Worm (Caenorhabditis elegans): ENCODE results near the gene C35A5.5.

C35A5.5 gene

DNA sequence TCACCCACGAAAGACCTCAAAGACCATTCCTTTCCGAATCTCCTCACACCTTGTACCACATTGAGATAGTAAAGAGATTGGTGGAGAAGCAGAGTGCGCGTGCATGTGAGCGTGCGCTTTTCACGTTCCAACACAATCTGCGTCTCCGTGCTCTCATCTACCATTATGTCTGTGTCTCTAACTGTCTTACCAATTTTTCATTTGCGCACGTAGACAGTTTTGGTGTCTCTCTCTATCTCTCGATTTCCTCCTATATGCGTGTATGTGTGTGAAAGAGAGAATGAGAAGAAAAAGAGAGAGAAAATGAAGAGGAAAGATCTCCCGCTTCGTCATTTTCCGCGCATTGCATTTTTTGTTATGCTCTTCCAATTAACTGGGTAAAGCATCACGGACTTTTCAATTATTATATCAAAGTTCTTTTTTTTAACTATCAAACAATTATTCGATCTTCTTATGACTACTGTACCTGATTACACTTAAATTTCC, 39.0 kb upstream of the C35A5.5 start:
- TF ChIP-seq ceh-13 (GFP tag; optimal IDR thresholded peaks at IDR 0.05) (no peak), hmg-4 (GFP tag; optimal IDR thresholded peaks at IDR 0.05) (peak; percentile 55), aly-1 (tag; optimal IDR thresholded peaks at IDR 0.05) (no peak), ets-7 (tag; optimal IDR thresholded peaks at IDR 0.05) (no peak), F13C5.2 (tag; optimal IDR thresholded peaks at IDR 0.05) (peak; percentile 14)

DNA sequence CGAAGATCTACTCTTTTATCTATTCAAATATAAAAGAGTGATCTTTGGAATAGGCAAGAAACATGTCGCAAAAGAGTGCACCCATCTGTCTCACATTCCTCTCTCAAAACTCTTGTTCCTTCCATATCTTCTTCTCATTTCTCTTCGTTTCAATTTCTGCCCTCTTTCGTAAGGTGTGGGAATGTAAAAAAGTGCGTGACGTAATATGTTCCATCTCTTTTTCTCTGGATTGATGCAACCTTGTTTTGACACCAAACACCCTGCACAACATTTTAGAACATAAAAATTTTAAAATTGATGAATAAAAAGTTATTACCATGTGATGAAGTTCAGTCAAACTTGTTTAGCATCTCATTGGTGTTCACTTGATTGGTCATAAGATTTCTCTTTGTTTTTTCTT, 38.5 kb upstream of the C35A5.5 start:
- no peak for TF ChIP-seq B0310.2 (tag; optimal IDR thresholded peaks at IDR 0.05)
- TF ChIP-seq aly-1 (tag; optimal IDR thresholded peaks at IDR 0.05): no peak
- no peak for TF ChIP-seq pes-1 (GFP tag; IDR thresholded peaks at IDR 0.05)
- no peak for TF ChIP-seq ceh-13 (GFP tag; optimal IDR thresholded peaks at IDR 0.05)
- no peak for TF ChIP-seq ets-7 (tag; optimal IDR thresholded peaks at IDR 0.05)
- TF ChIP-seq flt-1 (GFP tag; IDR thresholded peaks at IDR 0.05): no peak
- TF ChIP-seq sea-1 (GFP tag; conservative IDR thresholded peaks at IDR 0.05): no peak
- TF ChIP-seq tbx-11 (GFP tag; IDR thresholded peaks at IDR 0.05): no peak
- TF ChIP-seq hmbx-1 (tag; optimal IDR thresholded peaks at IDR 0.05): no peak
- no peak for TF ChIP-seq hnd-1 (tag; optimal IDR thresholded peaks at IDR 0.05)
- no peak for TF ChIP-seq F13C5.2 (tag; optimal IDR thresholded peaks at IDR 0.05)
- TF ChIP-seq tra-4 (tag; optimal IDR thresholded peaks at IDR 0.05): no peak
- no peak for TF ChIP-seq ceh-36 (tag; optimal IDR thresholded peaks at IDR 0.05)
- no peak for TF ChIP-seq hmg-4 (GFP tag; optimal IDR thresholded peaks at IDR 0.05)
- no peak for TF ChIP-seq scrt-1 (GFP tag; IDR thresholded peaks at IDR 0.05)
- TF ChIP-seq tbx-37 (GFP tag; conservative IDR thresholded peaks at IDR 0.05): no peak
- TF ChIP-seq ama-1 (optimal IDR thresholded peaks at IDR 0.05): no peak

DNA sequence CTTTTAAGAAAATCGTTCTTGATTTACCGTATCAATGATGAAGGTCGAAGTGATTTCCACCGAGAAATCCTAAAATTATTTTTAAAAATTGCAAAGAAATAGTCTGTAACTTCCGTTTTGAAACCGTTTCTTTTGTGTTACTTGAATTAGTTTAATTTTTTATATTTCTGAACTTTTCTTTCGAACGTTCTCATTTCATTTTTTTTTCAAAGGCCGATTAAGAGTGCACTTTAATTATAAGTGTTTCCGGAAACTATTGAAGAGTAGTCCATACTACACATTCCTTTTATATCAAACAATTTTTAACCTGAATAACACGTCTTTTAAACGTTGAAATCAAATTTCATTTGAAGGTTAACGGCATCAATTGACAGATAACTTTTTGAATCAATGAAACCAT, 38.0 kb upstream of the C35A5.5 start:
- TF ChIP-seq ets-7 (tag; optimal IDR thresholded peaks at IDR 0.05) (no peak), tra-4 (tag; optimal IDR thresholded peaks at IDR 0.05) (no peak), ceh-36 (tag; optimal IDR thresholded peaks at IDR 0.05) (no peak), ceh-13 (GFP tag; optimal IDR thresholded peaks at IDR 0.05) (no peak), hmbx-1 (tag; optimal IDR thresholded peaks at IDR 0.05) (no peak), scrt-1 (GFP tag; IDR thresholded peaks at IDR 0.05) (no peak), pes-1 (GFP tag; IDR thresholded peaks at IDR 0.05) (no peak), tbx-37 (GFP tag; conservative IDR thresholded peaks at IDR 0.05) (no peak), hnd-1 (tag; optimal IDR thresholded peaks at IDR 0.05) (no peak), aly-1 (tag; optimal IDR thresholded peaks at IDR 0.05) (no peak)

DNA sequence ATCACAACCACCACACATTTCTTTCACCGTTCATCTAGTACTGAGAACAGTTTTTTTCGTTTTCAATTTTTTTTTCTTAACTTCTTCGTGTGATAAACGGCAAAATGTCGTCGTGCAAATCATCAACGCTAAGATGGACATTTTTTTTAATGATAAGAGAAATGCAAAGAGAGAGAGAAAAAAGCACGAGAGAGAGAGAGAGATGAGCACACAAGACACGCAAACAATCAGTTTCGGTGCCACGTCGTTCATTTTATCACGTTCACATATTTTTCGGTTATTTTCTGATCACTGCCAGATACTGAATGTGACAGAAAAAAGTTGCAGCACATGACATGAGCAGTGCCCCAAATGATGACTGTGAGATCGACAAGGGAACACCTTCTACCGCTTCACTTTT, 37.5 kb upstream of the C35A5.5 start, which contains the start of gene egl-9:
Gene egl-9, plus strand, starts transcription at position 328 of the 400 bp plus-strand sequence.
- TF ChIP-seq pes-1 (GFP tag; IDR thresholded peaks at IDR 0.05) (no peak), scrt-1 (GFP tag; IDR thresholded peaks at IDR 0.05) (no peak), F13C5.2 (tag; optimal IDR thresholded peaks at IDR 0.05) (no peak), aly-1 (tag; optimal IDR thresholded peaks at IDR 0.05) (no peak), B0310.2 (tag; optimal IDR thresholded peaks at IDR 0.05) (no peak), ceh-13 (GFP tag; optimal IDR thresholded peaks at IDR 0.05) (no peak), sea-1 (GFP tag; conservative IDR thresholded peaks at IDR 0.05) (no peak), hmg-4 (GFP tag; optimal IDR thresholded peaks at IDR 0.05) (no peak), tra-4 (tag; optimal IDR thresholded peaks at IDR 0.05) (no peak), ceh-36 (tag; optimal IDR thresholded peaks at IDR 0.05) (no peak), hmbx-1 (tag; optimal IDR thresholded peaks at IDR 0.05) (no peak), ets-7 (tag; optimal IDR thresholded peaks at IDR 0.05) (no peak), ama-1 (optimal IDR thresholded peaks at IDR 0.05) (no peak)

DNA sequence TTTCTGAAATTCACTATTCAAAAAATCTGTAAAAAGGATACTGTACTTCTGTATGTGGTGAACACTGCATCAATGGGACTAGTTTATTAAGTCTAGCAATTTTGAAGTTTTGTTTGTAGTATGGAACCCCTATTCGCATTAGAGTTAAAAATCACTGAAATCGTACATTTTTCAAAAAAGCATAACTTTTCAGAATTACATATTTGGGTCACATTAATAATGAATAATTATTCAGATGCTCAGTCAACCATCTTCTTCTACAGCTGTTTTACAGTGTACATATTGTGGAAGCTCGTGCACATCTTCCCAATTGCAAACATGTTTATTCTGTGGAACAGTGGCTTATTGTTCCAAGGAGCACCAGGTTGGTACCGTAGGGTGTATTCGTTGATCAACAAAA, 36.9 kb upstream of the C35A5.5 start:
- TF ChIP-seq pes-1 (GFP tag; IDR thresholded peaks at IDR 0.05) (no peak), tbx-11 (GFP tag; IDR thresholded peaks at IDR 0.05) (no peak), ceh-36 (tag; optimal IDR thresholded peaks at IDR 0.05) (no peak), hnd-1 (tag; optimal IDR thresholded peaks at IDR 0.05) (no peak), scrt-1 (GFP tag; IDR thresholded peaks at IDR 0.05) (no peak), B0310.2 (tag; optimal IDR thresholded peaks at IDR 0.05) (no peak), aly-1 (tag; optimal IDR thresholded peaks at IDR 0.05) (no peak), ama-1 (optimal IDR thresholded peaks at IDR 0.05) (no peak), tbx-37 (GFP tag; conservative IDR thresholded peaks at IDR 0.05) (no peak), tra-4 (tag; optimal IDR thresholded peaks at IDR 0.05) (no peak), flt-1 (GFP tag; IDR thresholded peaks at IDR 0.05) (no peak), hmbx-1 (tag; optimal IDR thresholded peaks at IDR 0.05) (no peak), F13C5.2 (tag; optimal IDR thresholded peaks at IDR 0.05) (no peak), ceh-13 (GFP tag; optimal IDR thresholded peaks at IDR 0.05) (no peak), ets-7 (tag; optimal IDR thresholded peaks at IDR 0.05) (no peak), sea-1 (GFP tag; conservative IDR thresholded peaks at IDR 0.05) (no peak), hmg-4 (GFP tag; optimal IDR thresholded peaks at IDR 0.05) (no peak)

DNA sequence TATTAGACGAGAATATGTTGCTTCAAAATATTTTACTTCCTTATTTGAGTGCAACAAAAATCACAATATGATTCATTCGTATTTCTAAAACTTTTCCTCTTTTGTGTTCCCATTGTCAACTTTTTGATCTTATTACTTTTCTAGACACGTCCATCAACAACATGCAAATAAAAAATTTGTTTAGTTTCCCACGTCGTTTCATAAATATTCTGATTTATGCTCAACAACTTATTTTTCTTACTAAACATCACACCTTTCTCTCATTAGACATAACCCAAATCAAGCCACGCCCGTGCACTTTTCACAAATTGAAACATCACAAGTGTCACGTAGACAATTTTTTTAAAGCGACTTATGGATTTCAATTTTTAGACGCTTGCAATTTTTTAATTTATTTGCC, 35.8 kb upstream of the C35A5.5 start:
- TF ChIP-seq tra-4 (tag; optimal IDR thresholded peaks at IDR 0.05) (no peak), hmbx-1 (tag; optimal IDR thresholded peaks at IDR 0.05) (no peak), hnd-1 (tag; optimal IDR thresholded peaks at IDR 0.05) (no peak), ceh-36 (tag; optimal IDR thresholded peaks at IDR 0.05) (no peak), ceh-13 (GFP tag; optimal IDR thresholded peaks at IDR 0.05) (no peak), pes-1 (GFP tag; IDR thresholded peaks at IDR 0.05) (no peak), hmg-4 (GFP tag; optimal IDR thresholded peaks at IDR 0.05) (no peak)

DNA sequence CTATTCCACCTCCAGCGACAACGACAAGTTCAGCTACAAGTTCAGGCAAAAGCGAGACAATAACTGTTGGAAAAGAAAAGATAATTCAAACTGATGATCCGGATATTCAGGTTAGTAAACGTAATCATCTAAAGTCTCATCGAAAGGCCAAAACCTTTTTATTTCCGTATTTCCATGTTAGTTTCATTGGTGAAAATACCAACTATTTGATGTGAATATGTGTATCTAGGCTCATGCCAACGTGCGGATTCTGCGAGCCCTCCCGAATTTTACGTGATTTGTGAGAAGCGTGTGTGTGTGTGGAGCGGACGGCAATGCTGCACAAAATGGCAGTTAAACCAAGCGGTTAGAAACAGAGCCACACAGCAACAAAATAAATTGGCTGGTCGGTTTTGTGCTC, 34.6 kb upstream of the C35A5.5 start:
- TF ChIP-seq scrt-1 (GFP tag; IDR thresholded peaks at IDR 0.05) (no peak), pes-1 (GFP tag; IDR thresholded peaks at IDR 0.05) (no peak), ama-1 (optimal IDR thresholded peaks at IDR 0.05) (no peak), hmg-4 (GFP tag; optimal IDR thresholded peaks at IDR 0.05) (no peak), sea-1 (GFP tag; conservative IDR thresholded peaks at IDR 0.05) (no peak), F13C5.2 (tag; optimal IDR thresholded peaks at IDR 0.05) (no peak), ceh-13 (GFP tag; optimal IDR thresholded peaks at IDR 0.05) (no peak), ceh-36 (tag; optimal IDR thresholded peaks at IDR 0.05) (no peak), hnd-1 (tag; optimal IDR thresholded peaks at IDR 0.05) (no peak), ets-7 (tag; optimal IDR thresholded peaks at IDR 0.05) (no peak), flt-1 (GFP tag; IDR thresholded peaks at IDR 0.05) (no peak), aly-1 (tag; optimal IDR thresholded peaks at IDR 0.05) (no peak), tbx-37 (GFP tag; conservative IDR thresholded peaks at IDR 0.05) (no peak)

All from whole organism, early embryonic.